Worm (Caenorhabditis elegans): ENCODE data around the gene T24E12.10.

DNA sequence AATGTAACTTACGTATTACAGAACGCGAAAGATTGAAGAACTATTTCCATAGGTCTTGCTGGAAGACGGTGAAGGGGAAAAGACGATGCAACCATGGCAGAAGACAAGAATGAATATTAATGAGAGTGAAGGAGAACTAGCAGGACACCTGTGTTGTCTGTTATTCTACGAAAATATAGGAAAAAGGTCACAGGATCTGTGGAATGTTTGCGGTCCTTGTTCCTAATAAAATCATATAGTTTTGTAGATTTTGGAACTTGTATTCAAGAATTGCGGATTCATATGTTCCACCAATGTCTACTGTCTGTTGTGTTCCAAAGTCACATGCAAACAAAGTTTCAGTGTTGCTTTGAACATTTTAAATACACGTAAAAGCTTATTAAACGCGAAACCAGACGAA, 20.8 kb downstream of the T24E12.10 start, which contains the start of gene sdz-11:
- TF ChIP-seq nhr-11 (tag; optimal IDR thresholded peaks at IDR 0.05), result no peak
- TF ChIP-seq dve-1 (tag; optimal IDR thresholded peaks at IDR 0.05), result no peak
- TF ChIP-seq nfya-1 (tag; optimal IDR thresholded peaks at IDR 0.05), result no peak
